Fruit fly (Drosophila melanogaster): Measurements from ENCODE around the gene Npc2h.

Npc2h gene

dm6 chr3R:30733081-30733480 is 13.0 kb downstream of the Npc2h start:
- no peak for TF ChIP-seq CG17801 (GFP tag; optimal IDR thresholded peaks at IDR 0.05; ENCODE audit: partially characterized antibody)

dm6 chr3R:30731065-30731464 is 15.0 kb downstream of the Npc2h start, which contains the start of gene CG11313:
Gene CG11313, minus strand, starts transcription at chr3R:30731165.
- TF ChIP-seq CG17801 (GFP tag; optimal IDR thresholded peaks at IDR 0.05; ENCODE audit: partially characterized antibody), result no peak

- no peak for TF ChIP-seq CG17801 (GFP tag; optimal IDR thresholded peaks at IDR 0.05; ENCODE audit: partially characterized antibody)
Measured at dm6 chr3R:30729013-30729412, 17.1 kb downstream of the Npc2h start.

dm6 chr3R:30725787-30726186 is 20.3 kb downstream of the Npc2h start, which contains the start of gene eIF4H2:
Gene eIF4H2, plus strand, starts transcription at chr3R:30726087.
- TF ChIP-seq CG17801 (GFP tag; optimal IDR thresholded peaks at IDR 0.05; ENCODE audit: partially characterized antibody), result no peak

dm6 chr3R:30722374-30722773 is 23.7 kb downstream of the Npc2h start:
- no peak for TF ChIP-seq CG17801 (GFP tag; optimal IDR thresholded peaks at IDR 0.05; ENCODE audit: partially characterized antibody)

dm6 chr3R:30721215-30721862 is 24.8 kb downstream of the Npc2h start:
- TF ChIP-seq CG17801 (GFP tag; optimal IDR thresholded peaks at IDR 0.05; ENCODE audit: partially characterized antibody), result no peak

- TF ChIP-seq CG17801 (GFP tag; optimal IDR thresholded peaks at IDR 0.05; ENCODE audit: partially characterized antibody), result no peak
Measured at dm6 chr3R:30718442-30718841, 27.6 kb downstream of the Npc2h start.

dm6 chr3R:30714395-30714794 is 31.7 kb downstream of the Npc2h start:
- TF ChIP-seq CG17801 (GFP tag; optimal IDR thresholded peaks at IDR 0.05; ENCODE audit: partially characterized antibody), result no peak

dm6 chr3R:30710442-30710841 is 35.6 kb downstream of the Npc2h start:
- TF ChIP-seq CG17801 (GFP tag; optimal IDR thresholded peaks at IDR 0.05; ENCODE audit: partially characterized antibody), result no peak

dm6 chr3R:30709270-30709669 is 36.8 kb downstream of the Npc2h start:
- no peak for TF ChIP-seq CG17801 (GFP tag; optimal IDR thresholded peaks at IDR 0.05; ENCODE audit: partially characterized antibody)

- no peak for TF ChIP-seq CG17801 (GFP tag; optimal IDR thresholded peaks at IDR 0.05; ENCODE audit: partially characterized antibody)
Measured at dm6 chr3R:30706021-30706420, 40.1 kb downstream of the Npc2h start, which contains the start of gene CG31010. Gene CG31010, minus strand, starts transcription at chr3R:30706121.

dm6 chr3R:30699165-30699564 is 46.9 kb downstream of the Npc2h start:
- TF ChIP-seq CG17801 (GFP tag; optimal IDR thresholded peaks at IDR 0.05; ENCODE audit: partially characterized antibody), result no peak

dm6 chr3R:30697038-30697437 is 49.1 kb downstream of the Npc2h start, which contains the start of gene Pka-C2:
Gene Pka-C2, minus strand, starts transcription at chr3R:30697138.
- no peak for TF ChIP-seq CG17801 (GFP tag; optimal IDR thresholded peaks at IDR 0.05; ENCODE audit: partially characterized antibody)
